Comparison of ENCODE assay signal across 5 fruit fly cellular contexts in genomic region chr3L:12124975-12125374, dm6.
TF ChIP-seq lines count a peak whose summit lies in the region.

Gene yps (minus strand): TSS chr3L:12125150.

- peak; percentile 68 for TF ChIP-seq CTCF in whole organism, embryonic (GFP tag; optimal IDR thresholded peaks at IDR 0.05; lab: Kevin White, UChicago)

TF ChIP-seq in whole organism, adult, 20 proteins besides CTCF, POLR2A, EP300 and RAD21 (continues in another document):
- TF ChIP-seq CG5204 (GFP tag; optimal IDR thresholded peaks at IDR 0.05; lab: Kevin White, UChicago) (no peak), tj (GFP tag; optimal IDR thresholded peaks at IDR 0.05; lab: Kevin White, UChicago) (peak; percentile 76), pad (GFP tag; optimal IDR thresholded peaks at IDR 0.05; lab: Kevin White, UChicago) (peak; percentile 88), Crg-1 (GFP tag; optimal IDR thresholded peaks at IDR 0.05; lab: Kevin White, UChicago) (peak; percentile 96), CG14711 (tag; optimal IDR thresholded peaks at IDR 0.05; lab: Kevin White, UChicago) (peak; percentile 85), CG7101 (tag; optimal IDR thresholded peaks at IDR 0.05; lab: Kevin White, UChicago) (peak; percentile 97), bab1 (GFP tag; optimal IDR thresholded peaks at IDR 0.05; lab: Kevin White, UChicago) (peak; percentile 96), Mnt (GFP tag; optimal IDR thresholded peaks at IDR 0.05; lab: Kevin White, UChicago) (peak; percentile 96), cic (GFP tag; optimal IDR thresholded peaks at IDR 0.05; lab: Kevin White, UChicago) (peak; percentile 82), toe (GFP tag; optimal IDR thresholded peaks at IDR 0.05; lab: Kevin White, UChicago) (no peak), CG1620 (GFP tag; optimal IDR thresholded peaks at IDR 0.05; lab: Kevin White, UChicago) (peak; percentile 95), CG33017 (tag; optimal IDR thresholded peaks at IDR 0.05; lab: Kevin White, UChicago) (peak; percentile 88), CG11617 (GFP tag; optimal IDR thresholded peaks at IDR 0.05; lab: Kevin White, UChicago) (peak; percentile 96), Hr96 (GFP tag; optimal IDR thresholded peaks at IDR 0.05; lab: Kevin White, UChicago) (peak; percentile 93), Clk (GFP tag; optimal IDR thresholded peaks at IDR 0.05; lab: Kevin White, UChicago) (peak; percentile 80), kay (GFP tag; lab: Kevin White, UChicago; ENCODE audit: borderline replicate concordance) (no peak), CG7045 (GFP tag; optimal IDR thresholded peaks at IDR 0.05; lab: Kevin White, UChicago) (peak; percentile 96), ovo (GFP tag; optimal IDR thresholded peaks at IDR 0.05; lab: Kevin White, UChicago) (peak; percentile 93)

TF ChIP-seq in whole organism, embryonic, 481 proteins besides CTCF, POLR2A, EP300 and RAD21 (continues in another document):
- TF ChIP-seq Lpt (GFP tag; optimal IDR thresholded peaks at IDR 0.05; lab: Kevin White, UChicago) (no peak), sna (GFP tag; IDR thresholded peaks at IDR 0.05; lab: Robert Waterston, UW; ENCODE audit: partially characterized antibody) (peak; percentile 29; the same call in 1 of the 2 replicates), pan (optimal IDR thresholded peaks at IDR 0.05; lab: Kevin White, UChicago) (no peak), pan (GFP tag; optimal IDR thresholded peaks at IDR 0.05 in 1 of 2, IDR thresholded peaks at IDR 0.05 in 1 of 2) (peak in 1 of 2 experiments; percentile 93), btn (GFP tag; optimal IDR thresholded peaks at IDR 0.05; lab: Kevin White, UChicago) (peak; percentile 88), HLH54F (GFP tag; optimal IDR thresholded peaks at IDR 0.05; lab: Kevin White, UChicago) (peak; percentile 87), CG42726 (GFP tag; IDR thresholded peaks at IDR 0.05; lab: Robert Waterston, UW; ENCODE audit: partially characterized antibody) (peak; percentile 51; the same call in 1 of the 2 replicates), gfzf (GFP tag; optimal IDR thresholded peaks at IDR 0.05; lab: Kevin White, UChicago) (peak; percentile 39), CG34376 (GFP tag; optimal IDR thresholded peaks at IDR 0.05; lab: Kevin White, UChicago) (peak; percentile 99), Ada2b (GFP tag; IDR thresholded peaks at IDR 0.05; lab: Robert Waterston, UW) (peak; percentile 77; the same call in 1 of the 2 replicates), gcm2 (GFP tag; optimal IDR thresholded peaks at IDR 0.05; lab: Kevin White, UChicago) (peak; percentile 72), pb (GFP tag; optimal IDR thresholded peaks at IDR 0.05; lab: Kevin White, UChicago) (peak; percentile 96), CG15011 (GFP tag; optimal IDR thresholded peaks at IDR 0.05; lab: Kevin White, UChicago) (peak; percentile 94), vnd (GFP tag; IDR thresholded peaks at IDR 0.05; lab: Robert Waterston, UW; ENCODE audit: partially characterized antibody) (peak; percentile 49; the same call in 1 of the 3 replicates), CG9727 (GFP tag; optimal IDR thresholded peaks at IDR 0.05; lab: Kevin White, UChicago) (peak; percentile 97), cas (GFP tag; IDR thresholded peaks at IDR 0.05; lab: Robert Waterston, UW) (peak; percentile 81)

TF ChIP-seq in whole organism, prepupa, 60 proteins besides CTCF, POLR2A, EP300 and RAD21 (continues in another document):
- TF ChIP-seq CG11902 (GFP tag; optimal IDR thresholded peaks at IDR 0.05; lab: Kevin White, UChicago) (no peak), pdm3 (GFP tag; optimal IDR thresholded peaks at IDR 0.05; lab: Kevin White, UChicago) (peak; percentile 86), Hr4 (GFP tag; optimal IDR thresholded peaks at IDR 0.05; lab: Kevin White, UChicago) (peak; percentile 52), CG8319 (GFP tag; optimal IDR thresholded peaks at IDR 0.05; lab: Kevin White, UChicago) (peak; percentile 93), CG6792 (GFP tag; optimal IDR thresholded peaks at IDR 0.05; lab: Kevin White, UChicago) (peak; percentile 85), CG11294 (GFP tag; IDR thresholded peaks at IDR 0.05; lab: Robert Waterston, UW) (peak; percentile 55; the same call in 1 of the 2 replicates), CG6163 (GFP tag; IDR thresholded peaks at IDR 0.05; lab: Robert Waterston, UW) (peak; percentile 93), Eip78C (GFP tag; lab: Kevin White, UChicago) (peak; percentile 95), Ets21C (GFP tag; optimal IDR thresholded peaks at IDR 0.05; lab: Kevin White, UChicago) (peak; percentile 61), Blimp-1 (GFP tag; optimal IDR thresholded peaks at IDR 0.05; lab: Kevin White, UChicago) (peak; percentile 77), CG15336 (GFP tag; IDR thresholded peaks at IDR 0.05; lab: Robert Waterston, UW) (peak; percentile 46), CG10669 (GFP tag; optimal IDR thresholded peaks at IDR 0.05; lab: Kevin White, UChicago) (peak; percentile 81), Gug (GFP tag; IDR thresholded peaks at IDR 0.05; lab: Robert Waterston, UW) (no peak), fd59A (GFP tag; optimal IDR thresholded peaks at IDR 0.05; lab: Kevin White, UChicago) (no peak), CG11762 (GFP tag; optimal IDR thresholded peaks at IDR 0.05; lab: Kevin White, UChicago; ENCODE audit: insufficient read depth) (peak; percentile 49), CG9139 (GFP tag; optimal IDR thresholded peaks at IDR 0.05; lab: Kevin White, UChicago) (peak; percentile 85), Met (GFP tag; optimal IDR thresholded peaks at IDR 0.05; lab: Kevin White, UChicago) (peak; percentile 91), topi (GFP tag; optimal IDR thresholded peaks at IDR 0.05; lab: Kevin White, UChicago) (peak; percentile 90), Sox14 (GFP tag; optimal IDR thresholded peaks at IDR 0.05; lab: Kevin White, UChicago) (peak; percentile 67)

TF ChIP-seq in whole organism, pupa, 21 proteins besides CTCF, POLR2A, EP300 and RAD21:
- TF ChIP-seq CG14655 (GFP tag; optimal IDR thresholded peaks at IDR 0.05; lab: Kevin White, UChicago) (no peak), EcR (GFP tag; optimal IDR thresholded peaks at IDR 0.05; lab: Kevin White, UChicago) (no peak), Snoo (tag; optimal IDR thresholded peaks at IDR 0.05; lab: Kevin White, UChicago) (peak; percentile 93), CG34367 (tag; optimal IDR thresholded peaks at IDR 0.05; lab: Kevin White, UChicago) (peak; percentile 79), gl (tag; optimal IDR thresholded peaks at IDR 0.05; lab: Kevin White, UChicago) (peak; percentile 75), CG13204 (GFP tag; optimal IDR thresholded peaks at IDR 0.05; lab: Kevin White, UChicago) (peak; percentile 81), CG8159 (tag; optimal IDR thresholded peaks at IDR 0.05; lab: Kevin White, UChicago) (peak; percentile 64), CG8301 (tag; optimal IDR thresholded peaks at IDR 0.05; lab: Kevin White, UChicago) (peak; percentile 57), CG4496 (GFP tag; IDR thresholded peaks at IDR 0.05; lab: Robert Waterston, UW) (peak; percentile 94), CG17806 (tag; optimal IDR thresholded peaks at IDR 0.05; lab: Kevin White, UChicago) (peak; percentile 56), CG9948 (tag; optimal IDR thresholded peaks at IDR 0.05; lab: Kevin White, UChicago) (peak; percentile 21), D1 (tag; optimal IDR thresholded peaks at IDR 0.05; lab: Kevin White, UChicago) (no peak), Pif1A (GFP tag; optimal IDR thresholded peaks at IDR 0.05; lab: Kevin White, UChicago) (peak; percentile 88), CG15710 (tag; optimal IDR thresholded peaks at IDR 0.05; lab: Kevin White, UChicago) (peak; percentile 65), fd96Ca (GFP tag; IDR thresholded peaks at IDR 0.05; lab: Robert Waterston, UW) (peak; percentile 76), CG12605 (GFP tag; IDR thresholded peaks at IDR 0.05; lab: Robert Waterston, UW) (peak; percentile 76), Pif1B (GFP tag; optimal IDR thresholded peaks at IDR 0.05; lab: Kevin White, UChicago) (peak; percentile 80), CG32121 (GFP tag; IDR thresholded peaks at IDR 0.05; lab: Robert Waterston, UW) (no peak), Ets98B (GFP tag; IDR thresholded peaks at IDR 0.05; lab: Robert Waterston, UW) (peak; percentile 76), CG10348 (GFP tag; IDR thresholded peaks at IDR 0.05; lab: Robert Waterston, UW) (no peak)

TF ChIP-seq in whole organism, wandering third instar larva, 38 proteins besides CTCF, POLR2A, EP300 and RAD21 (continues in another document):
- peak; percentile 6 for TF ChIP-seq dsf (GFP tag; optimal IDR thresholded peaks at IDR 0.05; lab: Kevin White, UChicago; ENCODE audit: borderline replicate concordance)
- no peak for TF ChIP-seq Dfd (GFP tag; optimal IDR thresholded peaks at IDR 0.05; lab: Kevin White, UChicago)
- no peak for TF ChIP-seq tai (GFP tag; optimal IDR thresholded peaks at IDR 0.05; lab: Kevin White, UChicago)
- peak; percentile 90 for TF ChIP-seq OdsH (GFP tag; optimal IDR thresholded peaks at IDR 0.05; lab: Kevin White, UChicago)
- TF ChIP-seq Hnf4 (GFP tag; optimal IDR thresholded peaks at IDR 0.05; lab: Kevin White, UChicago), result peak; percentile 85
- no peak for TF ChIP-seq Dif (GFP tag; optimal IDR thresholded peaks at IDR 0.05; lab: Kevin White, UChicago; ENCODE audit: partially characterized antibody)
- TF ChIP-seq usp (GFP tag; optimal IDR thresholded peaks at IDR 0.05; lab: Kevin White, UChicago), result no peak
- TF ChIP-seq pan (optimal IDR thresholded peaks at IDR 0.05; lab: Kevin White, UChicago), result no peak
- TF ChIP-seq Mio (GFP tag; optimal IDR thresholded peaks at IDR 0.05; lab: Kevin White, UChicago), result peak; percentile 80
- peak; percentile 25 to 86 for TF ChIP-seq foxo (GFP tag; optimal IDR thresholded peaks at IDR 0.05; lab: Kevin White, UChicago)
- TF ChIP-seq GATAd (GFP tag; optimal IDR thresholded peaks at IDR 0.05; lab: Kevin White, UChicago), result no peak
- no peak for TF ChIP-seq dl (GFP tag; optimal IDR thresholded peaks at IDR 0.05; lab: Kevin White, UChicago; ENCODE audit: insufficient read depth in 1 of 2, partially characterized antibody in 2 of 2)
- no peak for TF ChIP-seq CrebA (GFP tag; optimal IDR thresholded peaks at IDR 0.05; lab: Kevin White, UChicago; ENCODE audit: borderline replicate concordance)
- peak; percentile 99 for TF ChIP-seq Hr83 (GFP tag; optimal IDR thresholded peaks at IDR 0.05; lab: Kevin White, UChicago; ENCODE audit: poor library complexity, severe bottlenecking)
- TF ChIP-seq CG9705 (GFP tag; optimal IDR thresholded peaks at IDR 0.05; lab: Kevin White, UChicago), result peak; percentile 95
- TF ChIP-seq lola (GFP tag; optimal IDR thresholded peaks at IDR 0.05; lab: Kevin White, UChicago), result no peak
- TF ChIP-seq psq (GFP tag; optimal IDR thresholded peaks at IDR 0.05; lab: Kevin White, UChicago), result peak; percentile 72
- TF ChIP-seq Abd-B (GFP tag; optimal IDR thresholded peaks at IDR 0.05; lab: Kevin White, UChicago), result no peak
- TF ChIP-seq HLH106 (tag; optimal IDR thresholded peaks at IDR 0.05; lab: Kevin White, UChicago), result peak; percentile 86
- TF ChIP-seq h (GFP tag; optimal IDR thresholded peaks at IDR 0.05; lab: Kevin White, UChicago), result peak; percentile 92
- TF ChIP-seq Myc (optimal IDR thresholded peaks at IDR 0.05; lab: Kevin White, UChicago), result peak; percentile 18
- TF ChIP-seq N (GFP tag; optimal IDR thresholded peaks at IDR 0.05; lab: Kevin White, UChicago), result no peak
- no peak for TF ChIP-seq Vsx2 (GFP tag; optimal IDR thresholded peaks at IDR 0.05; lab: Kevin White, UChicago; ENCODE audit: partially characterized antibody)
- peak; percentile 68 for TF ChIP-seq Jra (GFP tag; optimal IDR thresholded peaks at IDR 0.05; lab: Kevin White, UChicago)
